Fruit fly (Drosophila melanogaster) whole organism, embryonic: ENCODE data around the gene CG13044.

Source experiments
- Bgb ChIP-seq: fragments of 200-800 bp; sonication (Bioruptor generic); IDR thresholded peaks from 2 replicates; pipeline ENCODE4 v1.3.6; 2022; ENCODE audit warnings: missing biosample characterization, missing genetic modification characterization; ENCODE audit not compliant: partially characterized antibody
- Bteb2 ChIP-seq: fragments of 200-800 bp; sonication (Bioruptor generic); optimal IDR thresholded peaks from 2 replicates; lab custom pipeline; 2016; ENCODE audit warnings: missing biosample characterization, missing genetic modification characterization
- CG10543 ChIP-seq: fragments of 200-800 bp; sonication (Bioruptor generic); optimal IDR thresholded peaks from 3 replicates; lab custom pipeline; 2017; ENCODE audit warnings: missing biosample characterization, mild to moderate bottlenecking, missing genetic modification characterization, moderate library complexity
- CG14965 ChIP-seq: fragments of 200-800 bp; sonication (Bioruptor generic); optimal IDR thresholded peaks from 2 replicates; lab custom pipeline; 2016; ENCODE audit warnings: missing biosample characterization, missing genetic modification characterization, borderline replicate concordance
- CG1792 ChIP-seq: fragments of 200-800 bp; sonication (Bioruptor generic); optimal IDR thresholded peaks from 2 replicates; lab custom pipeline; 2016; ENCODE audit warnings: missing biosample characterization, missing genetic modification characterization
- CG4328 ChIP-seq: fragments of 200-800 bp; sonication (Bioruptor generic); optimal IDR thresholded peaks from 3 replicates; lab custom pipeline; 2017; ENCODE audit warnings: missing biosample characterization, missing genetic modification reagents, missing genetic modification characterization
- CG6175 ChIP-seq: fragments of 200-800 bp; sonication (Bioruptor generic); IDR thresholded peaks from 3 replicates; pipeline ENCODE4 v1.3.6; 2022; ENCODE audit warnings: missing biosample characterization, missing genetic modification characterization
- Dbx ChIP-seq: fragments of 200-800 bp; sonication (Bioruptor generic); IDR thresholded peaks from 3 replicates; pipeline ENCODE4 v1.3.6; 2022; ENCODE audit warnings: missing biosample characterization, missing genetic modification characterization
- Deaf1 ChIP-seq: fragments of 200-800 bp; optimal IDR thresholded peaks from 3 replicates; lab custom pipeline; 2019; ENCODE audit warnings: missing biosample characterization, mild to moderate bottlenecking, missing genetic modification characterization, moderate library complexity
- Ets65A ChIP-seq: fragments of 200-800 bp; sonication (Bioruptor generic); peaks from one replicate; lab custom pipeline; 2016; ENCODE audit warnings: missing biosample characterization, missing genetic modification characterization
- Fer2 ChIP-seq: fragments of 200-800 bp; sonication (Bioruptor generic); optimal IDR thresholded peaks from 2 replicates; lab custom pipeline; 2018; ENCODE audit warnings: missing biosample characterization, mild to moderate bottlenecking, missing genetic modification characterization, moderate library complexity
- HLH4C ChIP-seq: fragments of 200-800 bp; sonication (Bioruptor generic); IDR thresholded peaks from 3 replicates; pipeline ENCODE4 v1.3.6; 2022; ENCODE audit warnings: missing biosample characterization, missing genetic modification characterization; ENCODE audit not compliant: partially characterized antibody
- bsh ChIP-seq, 2 experiments: fragments of 200-800 bp; sonication (Bioruptor generic); optimal IDR thresholded peaks; 2 replicates each; lab custom pipeline; 2017 to 2018; ENCODE audit warnings: mild to moderate bottlenecking in 2 of 2, missing biosample characterization in 2 of 2, missing genetic modification characterization in 2 of 2, moderate library complexity in 1 of 2
- mam ChIP-seq: fragments of 200-800 bp; sonication (Bioruptor generic); optimal IDR thresholded peaks from 3 replicates; lab custom pipeline; 2016; ENCODE audit warnings: missing biosample characterization, missing genetic modification characterization
- nom ChIP-seq: fragments of 200-800 bp; sonication (Bioruptor generic); optimal IDR thresholded peaks from 2 replicates; lab custom pipeline; 2017; ENCODE audit warnings: missing biosample characterization, missing genetic modification characterization, mild to moderate bottlenecking, moderate library complexity, missing genetic modification reagents
- rib ChIP-seq: fragments of 200-800 bp; sonication (Bioruptor generic); IDR thresholded peaks from 2 replicates; pipeline ENCODE4 v1.3.6; 2022; ENCODE audit warnings: missing biosample characterization, missing genetic modification characterization
- scrt ChIP-seq: fragments of 200-800 bp; sonication (Bioruptor generic); optimal IDR thresholded peaks from 2 replicates; lab custom pipeline; 2018; ENCODE audit warnings: missing biosample characterization, mild to moderate bottlenecking, missing genetic modification characterization, moderate library complexity
- sens-2 ChIP-seq: fragments of 200-800 bp; sonication (Bioruptor generic); IDR thresholded peaks from 2 replicates; pipeline ENCODE4 v1.3.6; 2022; ENCODE audit warnings: missing biosample characterization, missing genetic modification characterization
- slou ChIP-seq: fragments of 200-800 bp; sonication (Bioruptor generic); optimal IDR thresholded peaks from 3 replicates; lab custom pipeline; 2016; ENCODE audit warnings: missing biosample characterization, missing genetic modification characterization
- zfh1 ChIP-seq: fragments of 200-800 bp; sonication (Bioruptor generic); IDR thresholded peaks from 3 replicates; pipeline ENCODE4 v1.3.6; 2022; ENCODE audit warnings: missing biosample characterization, missing genetic modification characterization

The CG13044 gene

dm6 chr3L:16262440-16262839 lies 40.5 kb downstream of the CG13044 start, which contains the start of gene CG13071:
Gene CG13071 (plus strand): TSS chr3L:16262740.
- no peak for TF ChIP-seq CG14965 (GFP tag; lab: Kevin White, UChicago)
- no peak for TF ChIP-seq mam (GFP tag; lab: Kevin White, UChicago)
- TF ChIP-seq sens-2 (GFP tag; lab: Robert Waterston, UW), result no peak
- no peak for TF ChIP-seq CG4328 (GFP tag; lab: Kevin White, UChicago)
- no peak for TF ChIP-seq slou

- TF ChIP-seq zfh1 (GFP tag; lab: Robert Waterston, UW), result no peak
- no peak for TF ChIP-seq rib (GFP tag; lab: Robert Waterston, UW)
- no peak for TF ChIP-seq CG1792
Measured at dm6 chr3L:16261505-16261904, 41.5 kb downstream of the CG13044 start, which contains the start of gene CG34247. Gene CG34247 (minus strand): TSS chr3L:16261605.

- TF ChIP-seq CG10543 (no peak), nom (GFP tag; lab: Kevin White, UChicago) (peak; percentile 37), bsh (GFP tag; optimal IDR thresholded peaks at IDR 0.05; lab: Kevin White, UChicago) (peak in 1 of 2 experiments; percentile 55), CG6175 (GFP tag; lab: Robert Waterston, UW) (no peak)
- TF ChIP-seq, all 482 proteins: peak for 2
Measured at dm6 chr3L:16259552-16259951, 43.4 kb downstream of the CG13044 start, which contains the start of gene CG13053. Gene CG13053 (minus strand): TSS chr3L:16259722.

- TF ChIP-seq Fer2 (no peak), Bgb (GFP tag; lab: Robert Waterston, UW) (0 out of 2 replicates have a peak, but pooled peaks have one; percentile 19), scrt (GFP tag; lab: Kevin White, UChicago) (peak; percentile 92), Bteb2 (no peak), HLH4C (0 out of 3 replicates have a peak, but pooled peaks have one; percentile 10), Ets65A (GFP tag; lab: Kevin White, UChicago) (peak; percentile 30), Deaf1 (peak; percentile 97), Dbx (GFP tag; lab: Robert Waterston, UW) (0 out of 3 replicates have a peak, but pooled peaks have one; percentile 25)
Measured at dm6 chr3L:16257118-16257627, 45.8 kb downstream of the CG13044 start, which contains the start of gene CG13054. Gene CG13054 (minus strand): TSS chr3L:16257191.
